Fruit fly (Drosophila melanogaster) whole organism, embryonic: ENCODE measurements around the gene simj.

Experiments
- Atf6 ChIP-seq: fragments of 200-800 bp; sonication (Bioruptor generic); IDR thresholded peaks from 2 replicates; pipeline ENCODE4 v1.3.6; 2022; ENCODE audit warnings: missing biosample characterization, missing genetic modification characterization
- BtbVII ChIP-seq: fragments of 200-800 bp; sonication (Bioruptor generic); optimal IDR thresholded peaks from 3 replicates; lab custom pipeline; 2017; ENCODE audit warnings: missing biosample characterization, mild to moderate bottlenecking, missing genetic modification characterization
- C15 ChIP-seq: fragments of 200-800 bp; sonication (Bioruptor generic); IDR thresholded peaks from 3 replicates; pipeline ENCODE4 v1.3.6; 2022; ENCODE audit warnings: missing biosample characterization, missing genetic modification characterization
- CG10209 ChIP-seq: fragments of 200-800 bp; sonication (Bioruptor generic); optimal IDR thresholded peaks from 3 replicates; lab custom pipeline; 2017; ENCODE audit warnings: missing biosample characterization, mild to moderate bottlenecking, missing genetic modification characterization, missing genetic modification reagents
- CG10366 ChIP-seq: fragments of 200-800 bp; sonication (Bioruptor generic); IDR thresholded peaks from 2 replicates; pipeline ENCODE4 v1.3.6; 2022; ENCODE audit warnings: missing biosample characterization, missing genetic modification characterization
- CG10565 ChIP-seq: fragments of 200-800 bp; sonication (Bioruptor generic); optimal IDR thresholded peaks from 3 replicates; lab custom pipeline; 2016; ENCODE audit warnings: missing biosample characterization, mild to moderate bottlenecking, missing genetic modification characterization
- CG13123 ChIP-seq: fragments of 200-800 bp; sonication (Bioruptor generic); optimal IDR thresholded peaks from 2 replicates; lab custom pipeline; 2016; ENCODE audit warnings: missing biosample characterization, missing genetic modification characterization
- CG15269 ChIP-seq: fragments of 200-800 bp; sonication (Bioruptor generic); optimal IDR thresholded peaks from 2 replicates; lab custom pipeline; 2018; ENCODE audit warnings: missing biosample characterization, mild to moderate bottlenecking, missing genetic modification characterization, moderate library complexity
- CG15479 ChIP-seq: fragments of 200-800 bp; sonication (Bioruptor generic); optimal IDR thresholded peaks from 3 replicates; lab custom pipeline; 2019; ENCODE audit warnings: missing biosample characterization, mild to moderate bottlenecking, missing genetic modification characterization, moderate library complexity
- CG17359 ChIP-seq: fragments of 200-800 bp; sonication (Bioruptor generic); optimal IDR thresholded peaks from 3 replicates; lab custom pipeline; 2018; ENCODE audit warnings: missing biosample characterization, mild to moderate bottlenecking, missing genetic modification characterization, moderate library complexity
- CG32532 ChIP-seq: fragments of 200-800 bp; sonication (Bioruptor generic); IDR thresholded peaks from 2 replicates; pipeline ENCODE4 v1.3.6; 2022; ENCODE audit warnings: missing biosample characterization, missing genetic modification characterization
- CG33557 ChIP-seq: fragments of 200-800 bp; sonication (Bioruptor generic); optimal IDR thresholded peaks from 2 replicates; lab custom pipeline; 2019; ENCODE audit warnings: missing biosample characterization, mild to moderate bottlenecking, missing genetic modification characterization, moderate library complexity
- CG34422 ChIP-seq: fragments of 200-800 bp; sonication (Bioruptor generic); IDR thresholded peaks from 3 replicates; pipeline ENCODE4 v1.3.6; 2022; ENCODE audit warnings: missing biosample characterization, missing genetic modification characterization
- CG4617 ChIP-seq: fragments of 200-800 bp; sonication (Bioruptor generic); optimal IDR thresholded peaks from 3 replicates; lab custom pipeline; 2016; ENCODE audit warnings: missing biosample characterization, missing genetic modification characterization, borderline replicate concordance
- CG4707 ChIP-seq: fragments of 200-800 bp; sonication (Bioruptor generic); optimal IDR thresholded peaks from 2 replicates; lab custom pipeline; 2018; ENCODE audit warnings: missing biosample characterization, mild to moderate bottlenecking, missing genetic modification characterization, moderate library complexity
- CG4730 ChIP-seq: fragments of 200-800 bp; sonication (Bioruptor generic); IDR thresholded peaks from 2 replicates; pipeline ENCODE4 v1.3.6; 2022; ENCODE audit warnings: missing biosample characterization, missing genetic modification characterization
- CG5245 ChIP-seq: fragments of 200-800 bp; sonication (Bioruptor generic); optimal IDR thresholded peaks from 3 replicates; lab custom pipeline; 2016; ENCODE audit warnings: missing biosample characterization, missing genetic modification characterization
- CG6854 ChIP-seq: fragments of 200-800 bp; sonication (Bioruptor generic); optimal IDR thresholded peaks from 3 replicates; lab custom pipeline; 2017; ENCODE audit warnings: missing biosample characterization, mild to moderate bottlenecking, missing genetic modification characterization
- CG7928 ChIP-seq: fragments of 200-800 bp; sonication (Bioruptor generic); optimal IDR thresholded peaks from 2 replicates; lab custom pipeline; 2017; ENCODE audit warnings: missing biosample characterization, mild to moderate bottlenecking, missing genetic modification characterization
- CG8089 ChIP-seq: fragments of 200-800 bp; sonication (Bioruptor generic); optimal IDR thresholded peaks from 3 replicates; lab custom pipeline; 2016; ENCODE audit warnings: missing biosample characterization, missing genetic modification characterization
- CG8944 ChIP-seq: fragments of 200-800 bp; sonication (Bioruptor generic); optimal IDR thresholded peaks from 3 replicates; lab custom pipeline; 2016; ENCODE audit warnings: missing biosample characterization, missing genetic modification characterization
- CG9727 ChIP-seq: fragments of 200-800 bp; sonication (Bioruptor generic); optimal IDR thresholded peaks from 3 replicates; lab custom pipeline; 2017; ENCODE audit warnings: missing biosample characterization, mild to moderate bottlenecking, missing genetic modification characterization
- CG9932 ChIP-seq: fragments of 200-800 bp; sonication (Bioruptor generic); IDR thresholded peaks from 2 replicates; pipeline ENCODE4 v1.3.6; 2022; ENCODE audit warnings: missing biosample characterization, missing genetic modification characterization
- Dll ChIP-seq: fragments of 200-800 bp; sonication (Bioruptor generic); IDR thresholded peaks from 4 replicates; pipeline ENCODE4 v1.3.6; 2022; ENCODE audit warnings: missing biosample characterization, missing genetic modification characterization; ENCODE audit not compliant: partially characterized antibody
- Jarid2 ChIP-seq: fragments of 200-800 bp; sonication (Bioruptor generic); optimal IDR thresholded peaks from 3 replicates; lab custom pipeline; 2017; ENCODE audit warnings: mild to moderate bottlenecking, missing biosample characterization, missing genetic modification reagents, missing genetic modification characterization
- Lhr ChIP-seq: fragments of 200-800 bp; sonication (Bioruptor generic); optimal IDR thresholded peaks from 3 replicates; lab custom pipeline; 2017; ENCODE audit warnings: mild to moderate bottlenecking, missing biosample characterization, missing genetic modification reagents, missing genetic modification characterization
- Lpt ChIP-seq: fragments of >200 bp; optimal IDR thresholded peaks from 2 replicates; lab custom pipeline; 2018; ENCODE audit warnings: missing biosample characterization, missing genetic modification characterization
- Opbp ChIP-seq: fragments of 200-800 bp; sonication (Bioruptor generic); IDR thresholded peaks from 3 replicates; pipeline ENCODE4 v1.3.6; 2022; ENCODE audit warnings: missing biosample characterization, missing genetic modification characterization; ENCODE audit not compliant: partially characterized antibody
- Poxn ChIP-seq: fragments of 200-800 bp; sonication (Bioruptor generic); IDR thresholded peaks from 2 replicates; pipeline ENCODE4 v1.3.6; 2022; ENCODE audit warnings: missing biosample characterization, missing genetic modification characterization
- Sox102F ChIP-seq: fragments of 200-800 bp; sonication (Bioruptor generic); optimal IDR thresholded peaks from 2 replicates; lab custom pipeline; 2018; ENCODE audit warnings: missing biosample characterization, mild to moderate bottlenecking, missing genetic modification characterization, moderate library complexity
- abd-A ChIP-seq: fragments of 200-800 bp; sonication (Bioruptor generic); optimal IDR thresholded peaks from 3 replicates; lab custom pipeline; 2019; ENCODE audit warnings: missing biosample characterization, mild to moderate bottlenecking, missing genetic modification characterization, moderate library complexity
- btn ChIP-seq: fragments of 200-800 bp; sonication (Bioruptor generic); optimal IDR thresholded peaks from 2 replicates; lab custom pipeline; 2016; ENCODE audit warnings: missing biosample characterization, missing genetic modification characterization
- chm ChIP-seq: fragments of 200-800 bp; sonication (Bioruptor generic); IDR thresholded peaks from 2 replicates; pipeline ENCODE4 v1.3.6; 2022; ENCODE audit warnings: missing biosample characterization, missing genetic modification characterization
- dmrt99B ChIP-seq: fragments of 200-800 bp; sonication (Bioruptor generic); optimal IDR thresholded peaks from 2 replicates; lab custom pipeline; 2018; ENCODE audit warnings: missing biosample characterization, mild to moderate bottlenecking, missing genetic modification characterization, moderate library complexity
- eyg ChIP-seq: fragments of 200-800 bp; sonication (Bioruptor generic); optimal IDR thresholded peaks from 3 replicates; lab custom pipeline; 2016; ENCODE audit warnings: missing biosample characterization, missing genetic modification characterization
- gcm2 ChIP-seq: fragments of 200-800 bp; sonication (Bioruptor generic); optimal IDR thresholded peaks from 2 replicates; lab custom pipeline; 2016; ENCODE audit warnings: missing biosample characterization, missing genetic modification characterization
- hkb ChIP-seq, 2 experiments: fragments of 200-800 bp in 1 of 2; fragments of >200 bp in 1 of 2; sonication (Bioruptor generic) in 1 of 2; IDR thresholded peaks in 1 of 2; optimal IDR thresholded peaks in 1 of 2; 2 replicates each; pipeline versions ENCODE4 v1.3.6 to Lab custom; 2017 to 2022; ENCODE audit warnings: missing biosample characterization in 1 of 2, missing genetic modification characterization in 1 of 2
- inv ChIP-seq: fragments of 200-800 bp; sonication (Bioruptor generic); IDR thresholded peaks from 2 replicates; pipeline ENCODE4 v1.3.6; 2022; ENCODE audit warnings: missing biosample characterization, missing genetic modification characterization; ENCODE audit not compliant: partially characterized antibody
- kah ChIP-seq: fragments of 200-800 bp; sonication (Bioruptor generic); optimal IDR thresholded peaks from 2 replicates; lab custom pipeline; 2018; ENCODE audit warnings: missing biosample characterization, mild to moderate bottlenecking, missing genetic modification characterization
- klu ChIP-seq: fragments of 200-800 bp; sonication (Bioruptor generic); IDR thresholded peaks from 2 replicates; pipeline ENCODE4 v1.3.6; 2022; ENCODE audit warnings: missing biosample characterization, missing genetic modification characterization
- mam ChIP-seq: fragments of 200-800 bp; sonication (Bioruptor generic); optimal IDR thresholded peaks from 3 replicates; lab custom pipeline; 2016; ENCODE audit warnings: missing biosample characterization, missing genetic modification characterization
- pan ChIP-seq, 4 experiments: fragments of >200 bp in 3 of 4; fragments of 200-800 bp in 1 of 4; sonication (Bioruptor generic) in 1 of 4; optimal IDR thresholded peaks in 3 of 4; IDR thresholded peaks in 1 of 4; 2 replicates each; pipeline versions ENCODE4 v1.3.6 to Lab custom; 2017 to 2022; ENCODE audit warnings: missing biosample characterization in 2 of 4, missing genetic modification characterization in 2 of 4, mixed read lengths in 1 of 4
- ranshi ChIP-seq: fragments of 200-800 bp; sonication (Bioruptor generic); IDR thresholded peaks from 2 replicates; pipeline ENCODE4 v1.3.6; 2022; ENCODE audit warnings: missing biosample characterization, missing genetic modification characterization
- row ChIP-seq: fragments of 200-800 bp; sonication (Bioruptor generic); IDR thresholded peaks from 3 replicates; pipeline ENCODE4 v1.3.6; 2022; ENCODE audit warnings: missing biosample characterization, missing genetic modification characterization
- scrt ChIP-seq: fragments of 200-800 bp; sonication (Bioruptor generic); optimal IDR thresholded peaks from 2 replicates; lab custom pipeline; 2018; ENCODE audit warnings: missing biosample characterization, mild to moderate bottlenecking, missing genetic modification characterization, moderate library complexity
- sim ChIP-seq: fragments of 200-800 bp; sonication (Bioruptor generic); IDR thresholded peaks from 2 replicates; pipeline ENCODE4 v1.3.6; 2022; ENCODE audit warnings: missing biosample characterization, missing genetic modification characterization
- sqz ChIP-seq: fragments of 200-800 bp; sonication (Bioruptor generic); optimal IDR thresholded peaks from 3 replicates; lab custom pipeline; 2018; ENCODE audit warnings: missing biosample characterization, mild to moderate bottlenecking, missing genetic modification characterization
- tgo ChIP-seq: fragments of 200-800 bp; sonication (Bioruptor generic); IDR thresholded peaks from 3 replicates; pipeline ENCODE4 v1.3.6; 2022; ENCODE audit warnings: missing biosample characterization, missing genetic modification characterization
- z ChIP-seq: fragments of 200-800 bp; sonication (Bioruptor generic); IDR thresholded peaks from 3 replicates; pipeline ENCODE4 v1.3.6; 2022; ENCODE audit warnings: missing biosample characterization, missing genetic modification characterization
- zfh1 ChIP-seq: fragments of 200-800 bp; sonication (Bioruptor generic); IDR thresholded peaks from 3 replicates; pipeline ENCODE4 v1.3.6; 2022; ENCODE audit warnings: missing biosample characterization, missing genetic modification characterization

The simj gene

DNA sequence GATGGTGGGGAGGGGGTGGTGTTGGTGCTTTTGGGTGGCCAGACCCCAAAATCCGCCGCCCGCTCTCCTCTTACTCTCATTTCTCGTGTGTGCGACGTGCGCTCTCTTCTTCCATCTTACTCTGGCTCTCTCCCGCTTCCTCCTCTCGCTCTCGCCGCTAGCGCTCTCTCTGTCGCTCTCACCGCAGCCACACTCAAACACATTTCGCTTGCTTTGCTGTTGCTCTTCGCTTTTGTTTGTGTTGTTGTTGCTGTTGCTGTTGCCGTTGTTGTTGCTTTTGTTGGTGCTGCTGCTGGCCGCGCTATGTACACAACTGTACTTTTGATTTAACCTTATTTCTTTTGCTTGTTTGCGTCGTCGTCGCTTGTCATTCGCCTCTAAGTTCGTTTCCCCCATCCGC, 17.3 kb downstream of the simj start (continued):
- TF ChIP-seq CG4707 (GFP tag; lab: Kevin White, UChicago): peak; percentile 22
- TF ChIP-seq CG8944 (GFP tag; lab: Kevin White, UChicago): no peak
- no peak for TF ChIP-seq CG6854 (GFP tag; lab: Kevin White, UChicago)
- no peak for TF ChIP-seq Poxn (GFP tag; lab: Robert Waterston, UW)
- no peak for TF ChIP-seq kah (GFP tag; lab: Kevin White, UChicago)
- no peak for TF ChIP-seq pan (optimal IDR thresholded peaks at IDR 0.05; lab: Kevin White, UChicago)
- peak in 1 of 2 experiments; percentile 44 for TF ChIP-seq pan (GFP tag; optimal IDR thresholded peaks at IDR 0.05 in 1 of 2, IDR thresholded peaks at IDR 0.05 in 1 of 2)
- TF ChIP-seq row (GFP tag; lab: Robert Waterston, UW): peak; percentile 23; the same call in 1 of the 3 replicates
- TF ChIP-seq Jarid2: no peak
- no peak for TF ChIP-seq CG9727
- no peak for TF ChIP-seq ranshi (GFP tag; lab: Robert Waterston, UW)
- TF ChIP-seq Sox102F: no peak
- no peak for TF ChIP-seq CG5245 (GFP tag; lab: Kevin White, UChicago)
- TF ChIP-seq sim (GFP tag; lab: Robert Waterston, UW): no peak
- peak; percentile 32; the same call in 1 of the 2 replicates for TF ChIP-seq CG9932 (GFP tag; lab: Robert Waterston, UW)
- no peak for TF ChIP-seq CG34422 (GFP tag; lab: Robert Waterston, UW)
- TF ChIP-seq chm (GFP tag; lab: Robert Waterston, UW): peak; percentile 69; the same call in 1 of the 2 replicates
- TF ChIP-seq abd-A (tag; lab: Kevin White, UChicago): peak; percentile 3
- no peak for TF ChIP-seq CG13123
- peak; percentile 28; the same call in 1 of the 3 replicates for TF ChIP-seq zfh1 (GFP tag; lab: Robert Waterston, UW)
- no peak for TF ChIP-seq CG10366 (GFP tag; lab: Robert Waterston, UW)
- no peak for TF ChIP-seq Lhr (GFP tag; lab: Kevin White, UChicago)
- peak; percentile 76; the same call in 1 of the 2 replicates for TF ChIP-seq CG32532 (GFP tag; lab: Robert Waterston, UW)
- TF ChIP-seq CG10209: no peak
- no peak for TF ChIP-seq Opbp
- TF ChIP-seq Atf6: peak; percentile 32; the same call in 1 of the 2 replicates
- TF ChIP-seq CG15479 (GFP tag; lab: Kevin White, UChicago): no peak
- no peak for TF ChIP-seq CG7928 (GFP tag; lab: Kevin White, UChicago)
- no peak for TF ChIP-seq CG33557
- TF ChIP-seq C15 (GFP tag; lab: Robert Waterston, UW): no peak
- TF ChIP-seq scrt (GFP tag; lab: Kevin White, UChicago): peak; percentile 23
- TF ChIP-seq CG4730 (GFP tag; lab: Robert Waterston, UW): no peak
- TF ChIP-seq gcm2 (GFP tag; lab: Kevin White, UChicago): no peak
- no peak for TF ChIP-seq CG15269 (tag; lab: Kevin White, UChicago)
- TF ChIP-seq dmrt99B (tag; lab: Kevin White, UChicago): no peak
- no peak for TF ChIP-seq inv
- no peak for TF ChIP-seq Lpt (GFP tag; lab: Kevin White, UChicago)
- peak; percentile 5 for TF ChIP-seq CG8089
- no peak for TF ChIP-seq CG17359 (tag; lab: Kevin White, UChicago)
- TF ChIP-seq hkb (optimal IDR thresholded peaks at IDR 0.05; lab: Kevin White, UChicago): no peak
- peak; percentile 45; the same call in 1 of the 2 replicates for TF ChIP-seq hkb (GFP tag; IDR thresholded peaks at IDR 0.05; lab: Robert Waterston, UW)
- no peak for TF ChIP-seq sqz (GFP tag; lab: Kevin White, UChicago)
- no peak for TF ChIP-seq eyg (GFP tag; lab: Kevin White, UChicago)
- no peak for TF ChIP-seq CG4617
- TF ChIP-seq klu (GFP tag; lab: Robert Waterston, UW): no peak
- no peak for TF ChIP-seq mam
- TF ChIP-seq tgo (GFP tag; lab: Robert Waterston, UW): no peak
- peak; percentile 54; the same call in 1 of the 3 replicates for TF ChIP-seq z
- no peak for TF ChIP-seq btn (GFP tag; lab: Kevin White, UChicago)
- no peak for TF ChIP-seq CG10565 (GFP tag; lab: Kevin White, UChicago)
- no peak for TF ChIP-seq BtbVII (GFP tag; lab: Kevin White, UChicago)
- peak; percentile 54; the same call in 2 of the 4 replicates for TF ChIP-seq Dll (GFP tag; lab: Robert Waterston, UW)
